Worm (Caenorhabditis elegans): ENCODE measurements around the gene fars-3.

ce11 chrII:8440097-8440496 lies 24.6 kb upstream of the fars-3 start:
- no peak for TF ChIP-seq elt-3 (tag; optimal IDR thresholded peaks at IDR 0.05)
- no peak for TF ChIP-seq unc-62 (GFP tag; optimal IDR thresholded peaks at IDR 0.05)
- no peak for TF ChIP-seq unc-39 (tag; optimal IDR thresholded peaks at IDR 0.05)
- no peak for TF ChIP-seq pha-4 (tag; optimal IDR thresholded peaks at IDR 0.05)
- TF ChIP-seq snpc-4 (tag; optimal IDR thresholded peaks at IDR 0.05) = no peak
- TF ChIP-seq ham-2 (GFP tag; optimal IDR thresholded peaks at IDR 0.05) = no peak
